Worm (Caenorhabditis elegans): ENCODE data around the gene F25B5.3.

F25B5.3 gene

ce11 chrIII:5976021-5976420 is 27.3 kb downstream of the F25B5.3 start:
- peak; percentile 4 for TF ChIP-seq nhr-129 (tag; optimal IDR thresholded peaks at IDR 0.05)
- TF ChIP-seq lsy-2 (tag; optimal IDR thresholded peaks at IDR 0.05) = no peak

DNA sequence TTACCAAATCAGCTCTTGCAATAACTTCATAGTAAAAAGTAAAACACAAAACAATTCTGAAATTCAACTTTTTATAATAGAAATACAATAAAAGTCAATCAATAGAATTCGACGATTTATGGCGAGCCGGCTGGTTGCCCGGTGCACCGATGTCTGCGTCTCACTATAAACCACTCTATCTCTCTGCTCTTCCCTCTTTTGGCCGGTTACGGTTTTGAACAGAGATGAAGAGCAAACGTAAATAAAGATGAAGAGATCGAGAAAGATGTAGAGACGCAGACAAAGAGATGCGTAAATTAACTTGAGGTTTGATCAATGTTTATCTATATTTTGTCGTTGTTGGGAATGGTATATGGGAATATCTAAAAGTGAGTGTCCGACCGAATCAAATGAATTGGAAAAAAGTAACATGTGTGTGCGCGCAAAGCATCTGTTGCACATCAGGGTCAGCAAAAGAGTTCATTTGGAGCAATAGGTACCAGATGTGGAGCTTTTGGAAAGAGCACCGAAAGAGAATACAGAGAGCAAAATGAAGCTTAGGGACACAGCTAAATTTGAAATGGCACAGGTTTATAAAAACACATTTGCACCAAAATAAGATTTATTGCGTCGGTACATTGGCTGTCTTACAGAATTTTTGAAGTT is 31.7 kb downstream of the F25B5.3 start:
- no peak for TF ChIP-seq ztf-4 (tag; optimal IDR thresholded peaks at IDR 0.05)
- TF ChIP-seq F13H6.1 (tag; optimal IDR thresholded peaks at IDR 0.05) = peak; percentile 29
- TF ChIP-seq sma-9 (GFP tag; optimal IDR thresholded peaks at IDR 0.05) = peak; percentile 8
- no peak for TF ChIP-seq sma-9 (tag; optimal IDR thresholded peaks at IDR 0.05)

ce11 chrIII:5981407-5981806 is 32.7 kb downstream of the F25B5.3 start:
- peak; percentile 2 for TF ChIP-seq gmeb-1 (tag; optimal IDR thresholded peaks at IDR 0.05)
- no peak for TF ChIP-seq zag-1 (tag; optimal IDR thresholded peaks at IDR 0.05)
- TF ChIP-seq peb-1 (tag; optimal IDR thresholded peaks at IDR 0.05) = no peak
- TF ChIP-seq skn-1 (tag; optimal IDR thresholded peaks at IDR 0.05) = peak; percentile 68
- no peak for TF ChIP-seq crh-2 (tag; optimal IDR thresholded peaks at IDR 0.05)
- peak; percentile 95 for TF ChIP-seq fos-1 (tag; optimal IDR thresholded peaks at IDR 0.05)

DNA sequence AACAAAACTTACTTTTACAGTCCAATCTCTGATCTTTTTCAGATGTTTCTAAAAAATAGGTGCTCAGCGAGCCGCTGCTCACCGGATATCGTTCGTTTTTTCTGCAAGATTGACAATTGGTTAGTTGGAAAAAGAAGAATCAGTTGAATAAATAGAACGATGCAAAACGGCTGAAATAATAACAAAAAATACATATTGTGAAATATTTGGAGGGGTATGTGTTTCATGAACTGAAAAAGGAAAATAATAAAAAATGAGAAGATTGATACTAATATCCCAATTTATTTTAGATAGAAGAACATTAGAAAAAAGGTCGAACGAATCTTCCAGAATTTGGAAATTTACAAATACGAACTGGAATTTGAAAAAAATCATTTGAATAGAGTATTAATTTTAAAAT is 33.3 kb downstream of the F25B5.3 start, which contains the start of gene frm-2:
TSS of gene frm-2 (minus strand) at position 101 of the 400 bp plus-strand sequence.
- TF ChIP-seq blmp-1 (tag; optimal IDR thresholded peaks at IDR 0.05; ENCODE audit: insufficient read depth) (no peak), ama-1 (optimal IDR thresholded peaks at IDR 0.05) (no peak), unc-55 (GFP tag; optimal IDR thresholded peaks at IDR 0.05) (no peak), nhr-23 (tag; optimal IDR thresholded peaks at IDR 0.05) (no peak), elt-1 (tag; optimal IDR thresholded peaks at IDR 0.05) (no peak), lin-13 (GFP tag; optimal IDR thresholded peaks at IDR 0.05) (no peak), nhr-129 (tag; optimal IDR thresholded peaks at IDR 0.05) (no peak), ceh-16 (tag; optimal IDR thresholded peaks at IDR 0.05) (no peak), skn-1 (tag; optimal IDR thresholded peaks at IDR 0.05) (no peak)

DNA sequence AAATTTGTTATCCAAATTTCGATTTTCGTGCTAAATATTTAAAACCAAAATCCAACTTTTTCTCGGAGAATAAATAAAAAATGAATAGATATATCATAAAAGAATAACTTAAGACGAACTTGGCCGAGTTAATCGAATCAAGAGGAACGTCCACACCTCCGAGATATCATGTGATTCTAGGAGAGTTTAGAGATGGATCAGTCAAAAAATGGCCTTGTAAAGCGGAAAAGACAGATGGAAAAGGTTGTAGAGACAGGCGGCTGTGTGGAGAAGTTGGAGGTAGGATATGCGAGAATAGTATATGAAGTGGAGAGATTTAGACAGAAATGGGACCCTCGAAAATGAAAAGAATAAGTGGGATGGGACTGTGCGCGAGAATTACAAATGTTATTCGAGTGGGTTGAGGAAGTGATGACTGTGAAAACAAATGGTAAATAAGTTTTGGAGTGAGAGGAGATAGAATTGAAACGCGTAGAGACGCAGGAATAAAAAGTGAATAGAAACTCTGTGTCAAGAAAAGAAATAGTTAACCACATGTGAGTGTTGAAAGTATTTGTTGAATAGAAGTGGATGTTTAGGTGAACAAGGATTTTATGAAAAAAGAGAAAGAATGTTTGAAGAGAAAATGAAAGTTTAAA is 34.2 kb downstream of the F25B5.3 start:
- TF ChIP-seq mdl-1 (tag; optimal IDR thresholded peaks at IDR 0.05) = no peak
- TF ChIP-seq sma-3 (GFP tag; optimal IDR thresholded peaks at IDR 0.05) = peak; percentile 26
- TF ChIP-seq unc-62 (GFP tag; optimal IDR thresholded peaks at IDR 0.05) = no peak
- peak; percentile 31 for TF ChIP-seq nhr-25 (tag; optimal IDR thresholded peaks at IDR 0.05)
- no peak for TF ChIP-seq ZK546.5 (tag; optimal IDR thresholded peaks at IDR 0.05)
- no peak for TF ChIP-seq peb-1 (tag; optimal IDR thresholded peaks at IDR 0.05)
- no peak for TF ChIP-seq nhr-11 (tag; optimal IDR thresholded peaks at IDR 0.05)
- no peak for TF ChIP-seq nhr-21 (tag; optimal IDR thresholded peaks at IDR 0.05)
- TF ChIP-seq mab-5 (tag; optimal IDR thresholded peaks at IDR 0.05) = no peak

DNA sequence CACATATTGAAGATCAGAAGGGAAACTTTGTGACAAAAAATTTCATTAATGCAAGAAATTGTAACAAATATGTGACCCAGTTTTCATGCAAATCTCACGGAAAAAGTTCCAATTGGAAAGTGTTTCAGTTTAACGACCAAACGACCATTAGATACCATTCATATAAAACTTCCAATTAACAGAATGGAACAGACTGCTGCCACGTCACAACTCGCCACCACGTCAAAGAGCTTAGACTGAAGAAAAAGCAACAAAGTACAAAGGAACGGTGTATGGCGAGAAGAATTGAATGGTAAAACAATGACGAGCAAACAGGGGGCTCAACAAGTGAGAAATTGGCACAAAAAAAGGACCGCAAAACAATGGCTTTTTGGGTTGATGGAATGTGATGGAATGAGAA is 36.7 kb downstream of the F25B5.3 start, which contains the start of gene T04C9.3:
TSS of gene T04C9.3 (plus strand) at position 301 of the 400 bp plus-strand sequence.
- no peak for TF ChIP-seq sem-4 (tag; optimal IDR thresholded peaks at IDR 0.05)
- TF ChIP-seq skn-1 (tag; optimal IDR thresholded peaks at IDR 0.05) = no peak
- TF ChIP-seq lin-13 (GFP tag; optimal IDR thresholded peaks at IDR 0.05) = no peak

DNA sequence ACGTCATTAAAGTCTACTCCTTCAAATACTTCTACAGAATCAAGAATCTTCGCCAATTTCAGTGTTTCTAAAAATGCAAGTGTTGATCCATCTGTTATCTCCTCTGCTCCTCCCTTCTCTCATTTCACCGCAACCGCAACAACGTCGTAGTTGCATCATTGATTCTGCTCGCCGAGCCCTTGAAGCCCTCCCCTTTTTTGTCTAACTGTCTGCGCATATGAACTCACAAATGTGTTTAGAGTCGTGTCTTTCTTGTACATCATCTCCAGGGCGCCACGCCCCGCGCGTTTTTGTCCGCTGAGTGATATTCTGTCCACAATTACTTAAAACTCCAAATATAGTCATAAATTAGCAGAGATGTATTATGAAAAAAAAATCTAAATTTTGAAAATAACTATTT is 39.3 kb downstream of the F25B5.3 start:
- TF ChIP-seq skn-1 (tag; optimal IDR thresholded peaks at IDR 0.05) = no peak
- no peak for TF ChIP-seq lin-11 (tag; optimal IDR thresholded peaks at IDR 0.05)
- TF ChIP-seq sem-4 (tag; optimal IDR thresholded peaks at IDR 0.05) = no peak
- TF ChIP-seq R02D3.7 (tag; optimal IDR thresholded peaks at IDR 0.05) = no peak
- no peak for TF ChIP-seq nhr-21 (tag; optimal IDR thresholded peaks at IDR 0.05)
- TF ChIP-seq nhr-6 (tag; optimal IDR thresholded peaks at IDR 0.05) = no peak
- no peak for TF ChIP-seq nhr-77 (tag; optimal IDR thresholded peaks at IDR 0.05)
- TF ChIP-seq dmd-4 (tag; optimal IDR thresholded peaks at IDR 0.05) = no peak
- TF ChIP-seq nhr-23 (tag; optimal IDR thresholded peaks at IDR 0.05) = no peak
- no peak for TF ChIP-seq elt-3 (tag; optimal IDR thresholded peaks at IDR 0.05)
- peak; percentile 35 for TF ChIP-seq C34F6.9 (tag; optimal IDR thresholded peaks at IDR 0.05)
- TF ChIP-seq mab-5 (tag; optimal IDR thresholded peaks at IDR 0.05) = no peak
- peak; percentile 8 for TF ChIP-seq F13H6.1 (tag; optimal IDR thresholded peaks at IDR 0.05)
- no peak for TF ChIP-seq ZK546.5 (tag; optimal IDR thresholded peaks at IDR 0.05)
- TF ChIP-seq aly-2 (tag; optimal IDR thresholded peaks at IDR 0.05) = no peak
- TF ChIP-seq alr-1 (tag; optimal IDR thresholded peaks at IDR 0.05) = no peak
- peak; percentile 56 for TF ChIP-seq unc-55 (GFP tag; optimal IDR thresholded peaks at IDR 0.05)
- no peak for TF ChIP-seq sma-9 (GFP tag; optimal IDR thresholded peaks at IDR 0.05)
- TF ChIP-seq sma-9 (tag; optimal IDR thresholded peaks at IDR 0.05) = no peak
- TF ChIP-seq lsy-2 (tag; optimal IDR thresholded peaks at IDR 0.05) = peak in 1 of 2 experiments; percentile 36
- TF ChIP-seq mdl-1 (tag; optimal IDR thresholded peaks at IDR 0.05) = no peak
- TF ChIP-seq nhr-10 (tag; optimal IDR thresholded peaks at IDR 0.05) = no peak
- no peak for TF ChIP-seq unc-39 (tag; optimal IDR thresholded peaks at IDR 0.05)
- TF ChIP-seq nhr-129 (tag; optimal IDR thresholded peaks at IDR 0.05) = peak; percentile 24
- TF ChIP-seq ceh-82 (tag; optimal IDR thresholded peaks at IDR 0.05) = no peak
